Fruit fly (Drosophila melanogaster): ENCODE results near the gene glec.
A peak's percentile ranks its signal among the peaks of the same experiment; 100 is the strongest.

Gene glec

dm6 chr3R:21856098-21856872, at the start of gene glec:
Gene glec, minus strand, starts transcription at chr3R:21856266.
- TF ChIP-seq CG1647 (GFP tag; optimal IDR thresholded peaks at IDR 0.05) (peak; percentile 40), CG7987 (GFP tag; optimal IDR thresholded peaks at IDR 0.05) (peak; percentile 61), ewg (GFP tag; optimal IDR thresholded peaks at IDR 0.05) (peak; percentile 5), pan (optimal IDR thresholded peaks at IDR 0.05) (no peak), pan (GFP tag; optimal IDR thresholded peaks at IDR 0.05 in 1 of 2, IDR thresholded peaks at IDR 0.05 in 1 of 2) (peak in 1 of 2 experiments; percentile 59), CG12942 (GFP tag; optimal IDR thresholded peaks at IDR 0.05) (peak; percentile 16), sna (GFP tag; IDR thresholded peaks at IDR 0.05; ENCODE audit: partially characterized antibody) (peak; percentile 36; the same call in 1 of the 2 replicates), tgo (GFP tag; IDR thresholded peaks at IDR 0.05) (0 out of 3 replicates have a peak, but pooled peaks have one; percentile 31), CG11504 (tag; optimal IDR thresholded peaks at IDR 0.05) (peak; percentile 11), row (GFP tag; IDR thresholded peaks at IDR 0.05) (peak; percentile 82), CG6689 (GFP tag; IDR thresholded peaks at IDR 0.05) (peak; percentile 99), sqz (GFP tag; optimal IDR thresholded peaks at IDR 0.05) (peak; percentile 34), Aef1 (GFP tag; IDR thresholded peaks at IDR 0.05) (no peak), CG9932 (GFP tag; IDR thresholded peaks at IDR 0.05) (peak; percentile 27; the same call in 1 of the 2 replicates), CG4360 (GFP tag; IDR thresholded peaks at IDR 0.05) (peak; percentile 60; the same call in 1 of the 2 replicates), CG3726 (GFP tag; IDR thresholded peaks at IDR 0.05) (no peak), CG18262 (tag; optimal IDR thresholded peaks at IDR 0.05) (peak; percentile 37), Doc2 (GFP tag; IDR thresholded peaks at IDR 0.05) (no peak), CG13296 (GFP tag; optimal IDR thresholded peaks at IDR 0.05) (peak; percentile 43), ap (GFP tag; IDR thresholded peaks at IDR 0.05) (0 out of 2 replicates have a peak, but pooled peaks have one; percentile 24), E2f2 (GFP tag; IDR thresholded peaks at IDR 0.05) (peak; percentile 36), tio (GFP tag; optimal IDR thresholded peaks at IDR 0.05) (peak; percentile 55), CkIIα-i1 (GFP tag; IDR thresholded peaks at IDR 0.05) (no peak), HLH54F (GFP tag; optimal IDR thresholded peaks at IDR 0.05) (peak; percentile 14), CG15011 (GFP tag; optimal IDR thresholded peaks at IDR 0.05) (no peak), CG17385 (GFP tag; optimal IDR thresholded peaks at IDR 0.05) (peak; percentile 34), Rfx (GFP tag; IDR thresholded peaks at IDR 0.05) (peak; percentile 34; the same call in 1 of the 2 replicates), sob (GFP tag; IDR thresholded peaks at IDR 0.05) (peak; percentile 34; the same call in 1 of the 2 replicates), CG8944 (GFP tag; optimal IDR thresholded peaks at IDR 0.05) (peak; percentile 10), CG17328 (GFP tag; IDR thresholded peaks at IDR 0.05) (peak; percentile 45; the same call in 1 of the 2 replicates), CG12219 (GFP tag; optimal IDR thresholded peaks at IDR 0.05) (peak; percentile 33), CG32532 (GFP tag; IDR thresholded peaks at IDR 0.05) (peak; percentile 63), CHES-1-like (GFP tag; optimal IDR thresholded peaks at IDR 0.05) (peak; percentile 1), lbe (GFP tag; optimal IDR thresholded peaks at IDR 0.05) (peak; percentile 19), CG8290 (GFP tag; optimal IDR thresholded peaks at IDR 0.05) (no peak), CG8290 (tag; optimal IDR thresholded peaks at IDR 0.05) (peak in 1 of 2 experiments; percentile 89), Hmx (GFP tag; optimal IDR thresholded peaks at IDR 0.05) (peak; percentile 65), chn (GFP tag; optimal IDR thresholded peaks at IDR 0.05) (peak; percentile 8), CG34422 (GFP tag; IDR thresholded peaks at IDR 0.05) (peak; percentile 65; the same call in 1 of the 3 replicates), Meics (GFP tag; optimal IDR thresholded peaks at IDR 0.05) (no peak), Stat92E (GFP tag; optimal IDR thresholded peaks at IDR 0.05) (peak in 1 of 3 experiments; percentile 79), CG42726 (GFP tag; IDR thresholded peaks at IDR 0.05; ENCODE audit: partially characterized antibody) (peak; percentile 91), Ssrp (tag; optimal IDR thresholded peaks at IDR 0.05) (peak; percentile 47), lab (GFP tag; optimal IDR thresholded peaks at IDR 0.05) (peak; percentile 63), Lhr (GFP tag; optimal IDR thresholded peaks at IDR 0.05) (no peak), CG10654 (GFP tag; optimal IDR thresholded peaks at IDR 0.05) (no peak), ATbp (GFP tag; optimal IDR thresholded peaks at IDR 0.05) (peak; percentile 6), Ada2b (GFP tag; IDR thresholded peaks at IDR 0.05) (0 out of 2 replicates have a peak, but pooled peaks have one; percentile 4), chinmo (GFP tag; IDR thresholded peaks at IDR 0.05; ENCODE audit: partially characterized antibody) (peak; percentile 91)
